Worm (Caenorhabditis elegans) whole organism, young adult: ENCODE results near the gene emb-4.

Experiments used
- B0035.1 ChIP-seq: sonication (generic microtip); optimal IDR thresholded peaks from 2 replicates; lab custom pipeline; 2016; ENCODE audit warnings: missing genetic modification characterization, mild to moderate bottlenecking, missing compliant biosample characterization, missing genotype, missing genetic modification reagents
- B0261.1 ChIP-seq: sonication (generic microtip); optimal IDR thresholded peaks from 2 replicates; lab custom pipeline; 2016; ENCODE audit warnings: mild to moderate bottlenecking, missing genetic modification characterization, moderate library complexity, missing compliant biosample characterization
- B0336.3 ChIP-seq: fragments of 200-800 bp; sonication (Bioruptor generic); IDR thresholded peaks from 2 replicates; pipeline ENCODE4 v1.3.6; 2022; ENCODE audit warnings: missing genetic modification characterization, missing compliant biosample characterization
- F22D6.2 ChIP-seq: sonication (generic microtip); optimal IDR thresholded peaks from 2 replicates; lab custom pipeline; 2016; ENCODE audit warnings: mild to moderate bottlenecking, missing genetic modification characterization, missing compliant biosample characterization
- F23B12.7 ChIP-seq: sonication (generic microtip); optimal IDR thresholded peaks from 2 replicates; lab custom pipeline; 2017; ENCODE audit warnings: missing genetic modification characterization, mild to moderate bottlenecking, missing compliant biosample characterization, antibody characterized with exemption, moderate library complexity; ENCODE audit not compliant: insufficient read depth
- F49E8.2 ChIP-seq: sonication (generic microtip); optimal IDR thresholded peaks from 3 replicates; lab custom pipeline; 2017; ENCODE audit warnings: missing genetic modification characterization, mild to moderate bottlenecking, missing compliant biosample characterization, antibody characterized with exemption, moderate library complexity; ENCODE audit not compliant: insufficient read depth
- K11D2.4 ChIP-seq: fragments of 200-800 bp; sonication (Bioruptor generic); IDR thresholded peaks from 2 replicates; pipeline ENCODE4 v1.3.6; 2022; ENCODE audit warnings: missing genetic modification reagents, missing genetic modification characterization, missing compliant biosample characterization
- T26A5.8 ChIP-seq: sonication (generic microtip); optimal IDR thresholded peaks from 2 replicates; lab custom pipeline; 2016; ENCODE audit warnings: missing genetic modification characterization, missing compliant biosample characterization
- Y53G8AR.9 ChIP-seq: fragments of 200-800 bp; sonication (Bioruptor generic); conservative IDR thresholded peaks from 2 replicates; pipeline ENCODE4 v1.3.6; 2022; ENCODE audit warnings: missing genetic modification reagents, missing genetic modification characterization, missing compliant biosample characterization
- ama-1 ChIP-seq, 3 experiments: fragments of 150-350 bp in 1 of 3; sonication (generic microtip) in 2 of 3; optimal IDR thresholded peaks; 2 replicates each; lab custom pipeline; 2014 to 2018; ENCODE audit warnings: missing biosample characterization in 2 of 3, missing genetic modification characterization in 2 of 3, missing genetic modification reagents in 2 of 3
- attf-5 ChIP-seq: fragments of 200-800 bp; sonication (Bioruptor generic); optimal IDR thresholded peaks from 2 replicates; lab custom pipeline; 2018; ENCODE audit warnings: mild to moderate bottlenecking, missing genetic modification characterization, missing compliant biosample characterization
- attf-6 ChIP-seq: fragments of 200-800 bp; sonication (Bioruptor generic); IDR thresholded peaks from 2 replicates; pipeline ENCODE4 v1.3.6; 2022; ENCODE audit warnings: missing genetic modification reagents, missing genetic modification characterization, missing compliant biosample characterization
- cebp-1 ChIP-seq, 2 experiments: fragments of 200-800 bp in 1 of 2; sonication (Bioruptor generic) in 1 of 2; sonication (generic microtip) in 1 of 2; IDR thresholded peaks in 1 of 2; optimal IDR thresholded peaks in 1 of 2; 2 replicates each; pipeline versions ENCODE4 v1.3.6 to Lab custom; 2017 to 2022; ENCODE audit warnings: missing compliant biosample characterization in 2 of 2, missing genetic modification characterization in 2 of 2, mild to moderate bottlenecking in 1 of 2, missing genetic modification reagents in 1 of 2, moderate library complexity in 1 of 2
- cebp-2 ChIP-seq: fragments of 200-800 bp; sonication (Bioruptor generic); IDR thresholded peaks from 2 replicates; pipeline ENCODE4 v1.3.6; 2022; ENCODE audit warnings: missing genetic modification characterization, missing compliant biosample characterization
- ceh-100 ChIP-seq: fragments of 200-800 bp; sonication (Bioruptor generic); IDR thresholded peaks from 2 replicates; pipeline ENCODE4 v1.3.6; 2022; ENCODE audit warnings: missing genetic modification reagents, missing genetic modification characterization, missing compliant biosample characterization
- ceh-27 ChIP-seq: fragments of 200-800 bp; sonication (Bioruptor generic); optimal IDR thresholded peaks from 2 replicates; lab custom pipeline; 2018; ENCODE audit warnings: mild to moderate bottlenecking, missing genetic modification characterization, moderate library complexity, missing compliant biosample characterization
- ceh-40 ChIP-seq: fragments of 200-800 bp; sonication (Bioruptor generic); IDR thresholded peaks from 2 replicates; pipeline ENCODE4 v1.3.6; 2022; ENCODE audit warnings: missing genetic modification characterization, missing compliant biosample characterization
- ceh-79 ChIP-seq: sonication (generic microtip); optimal IDR thresholded peaks from 2 replicates; lab custom pipeline; 2017; ENCODE audit warnings: mild to moderate bottlenecking, missing genetic modification characterization, missing compliant biosample characterization
- die-1 ChIP-seq: sonication (generic microtip); optimal IDR thresholded peaks from 2 replicates; lab custom pipeline; 2016; ENCODE audit warnings: missing genotype, mild to moderate bottlenecking, missing genetic modification characterization, missing compliant biosample characterization
- efl-1 ChIP-seq: fragments of 150-350 bp; optimal IDR thresholded peaks from 2 replicates; lab custom pipeline; 2014; ENCODE audit warnings: missing biosample characterization, missing genetic modification reagents, missing genetic modification characterization
- egl-44 ChIP-seq: fragments of 200-800 bp; sonication (Bioruptor generic); IDR thresholded peaks from 2 replicates; pipeline ENCODE4 v1.3.6; 2022; ENCODE audit warnings: missing genetic modification reagents, missing genetic modification characterization, missing compliant biosample characterization
- egrh-3 ChIP-seq: fragments of 200-800 bp; sonication (Bioruptor generic); IDR thresholded peaks from 2 replicates; pipeline ENCODE4 v1.3.6; 2022; ENCODE audit warnings: missing genetic modification reagents, missing genetic modification characterization, missing compliant biosample characterization
- gei-17 ChIP-seq: fragments of 200-800 bp; sonication (Bioruptor generic); optimal IDR thresholded peaks from 2 replicates; lab custom pipeline; 2018; ENCODE audit warnings: mild to moderate bottlenecking, missing genetic modification characterization, missing compliant biosample characterization
- hrde-1 ChIP-seq: sonication (generic microtip); optimal IDR thresholded peaks from 2 replicates; lab custom pipeline; 2016; ENCODE audit warnings: missing genetic modification characterization, mild to moderate bottlenecking, missing compliant biosample characterization, moderate library complexity, missing genotype, missing genetic modification reagents, borderline replicate concordance
- hsf-1 ChIP-seq: fragments of 200-800 bp; sonication (Bioruptor generic); IDR thresholded peaks from 2 replicates; pipeline ENCODE4 v1.3.6; 2022; ENCODE audit warnings: missing genetic modification reagents, missing genetic modification characterization, missing compliant biosample characterization
- lin-26 ChIP-seq: fragments of 200-800 bp; sonication (Bioruptor generic); IDR thresholded peaks from 2 replicates; pipeline ENCODE4 v1.3.6; 2022; ENCODE audit warnings: missing genetic modification reagents, missing genetic modification characterization, missing compliant biosample characterization
- lsl-1 ChIP-seq: fragments of 200-800 bp; sonication (Bioruptor generic); optimal IDR thresholded peaks from 2 replicates; lab custom pipeline; 2018; ENCODE audit warnings: mild to moderate bottlenecking, missing genetic modification characterization, moderate library complexity, missing compliant biosample characterization
- mel-28 ChIP-seq: sonication (generic microtip); optimal IDR thresholded peaks from 2 replicates; lab custom pipeline; 2016; ENCODE audit warnings: borderline replicate concordance, mild to moderate bottlenecking, missing genetic modification characterization, missing compliant biosample characterization
- mxl-1 ChIP-seq: sonication (generic microtip); optimal IDR thresholded peaks from 2 replicates; lab custom pipeline; 2016; ENCODE audit warnings: missing genetic modification characterization, missing compliant biosample characterization
- nhr-27 ChIP-seq: fragments of 200-800 bp; sonication (Bioruptor generic); optimal IDR thresholded peaks from 2 replicates; lab custom pipeline; 2018; ENCODE audit warnings: mild to moderate bottlenecking, missing genetic modification characterization, moderate library complexity, missing compliant biosample characterization
- pbrm-1 ChIP-seq: fragments of 200-800 bp; sonication (Bioruptor generic); IDR thresholded peaks from 2 replicates; pipeline ENCODE4 v1.3.6; 2022; ENCODE audit warnings: missing genetic modification reagents, missing genetic modification characterization, missing compliant biosample characterization
- rec-8 ChIP-seq, 2 experiments: sonication (generic microtip); optimal IDR thresholded peaks; 2 replicates each; lab custom pipeline; 2016; ENCODE audit warnings: mild to moderate bottlenecking in 2 of 2, missing genetic modification characterization in 2 of 2, missing genetic modification reagents in 2 of 2, missing genotype in 2 of 2, missing biosample characterization in 1 of 2, missing compliant biosample characterization in 1 of 2, moderate library complexity in 1 of 2
- rpc-1 ChIP-seq, 2 experiments: fragments of 150-350 bp in 1 of 2; sonication (generic microtip) in 1 of 2; optimal IDR thresholded peaks; 2 replicates each; lab custom pipeline; 2014 to 2018; ENCODE audit warnings: missing biosample characterization in 1 of 2, missing genetic modification characterization in 1 of 2, missing genetic modification reagents in 1 of 2, missing genotype in 1 of 2
- snpc-3.4 ChIP-seq: sonication (generic microtip); optimal IDR thresholded peaks from 2 replicates; lab custom pipeline; 2017; ENCODE audit warnings: missing genetic modification characterization, mild to moderate bottlenecking, missing compliant biosample characterization, antibody characterized with exemption, moderate library complexity, missing genotype, missing genetic modification reagents
- snpc-4 ChIP-seq, 5 experiments: fragments of 150-350 bp in 1 of 5; sonication (generic microtip) in 4 of 5; optimal IDR thresholded peaks; 2 replicates each; lab custom pipeline; 2014 to 2018; ENCODE audit warnings: missing genetic modification characterization in 5 of 5, missing biosample characterization in 3 of 5, antibody characterized with exemption in 2 of 5, mild to moderate bottlenecking in 2 of 5, missing compliant biosample characterization in 2 of 5, missing genotype in 2 of 5, moderate library complexity in 2 of 5, missing genetic modification reagents in 1 of 5
- tbp1 ChIP-seq: fragments of 200-800 bp; sonication (Bioruptor generic); optimal IDR thresholded peaks from 2 replicates; lab custom pipeline; 2018; ENCODE audit warnings: mild to moderate bottlenecking, missing genetic modification characterization, missing compliant biosample characterization
- tbx-9 ChIP-seq: sonication (generic microtip); optimal IDR thresholded peaks from 2 replicates; lab custom pipeline; 2016; ENCODE audit warnings: borderline replicate concordance, missing genetic modification characterization, inconsistent platforms, missing compliant biosample characterization
- unc-130 ChIP-seq: sonication (generic microtip); optimal IDR thresholded peaks from 2 replicates; lab custom pipeline; 2016; ENCODE audit warnings: missing genetic modification reagents, missing genetic modification characterization, missing compliant biosample characterization
- zim-3 ChIP-seq: sonication (generic microtip); optimal IDR thresholded peaks from 2 replicates; lab custom pipeline; 2017; ENCODE audit warnings: mild to moderate bottlenecking, missing genetic modification characterization, moderate library complexity, missing compliant biosample characterization
- ztf-22 ChIP-seq: fragments of 200-800 bp; sonication (Bioruptor generic); optimal IDR thresholded peaks from 2 replicates; lab custom pipeline; 2018; ENCODE audit warnings: mild to moderate bottlenecking, missing genetic modification characterization, moderate library complexity, missing compliant biosample characterization
- ztf-25 ChIP-seq: fragments of 200-800 bp; sonication (Bioruptor generic); IDR thresholded peaks from 2 replicates; pipeline ENCODE4 v1.3.6; 2022; ENCODE audit warnings: missing genetic modification reagents, missing genetic modification characterization, missing compliant biosample characterization

emb-4 gene

DNA sequence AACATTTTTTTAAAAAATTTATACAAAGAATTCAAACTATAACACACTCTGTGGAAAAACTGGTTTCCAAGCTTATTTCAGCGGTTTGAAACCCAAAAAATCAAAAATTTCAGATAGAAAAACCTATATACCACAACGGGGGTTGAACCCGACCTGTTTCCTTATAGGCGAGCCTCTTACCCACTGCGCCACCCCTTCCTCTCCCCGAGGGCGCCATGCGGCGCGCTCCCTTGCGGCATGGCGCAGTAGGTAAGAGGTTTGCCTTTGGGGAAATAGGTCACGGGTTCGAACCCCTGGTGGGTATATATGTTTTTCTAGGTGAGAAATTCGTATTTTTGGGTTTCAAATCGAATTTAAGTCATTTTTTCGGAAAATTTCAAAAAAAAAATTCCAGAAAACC is 18.3 kb upstream of the emb-4 start:
- no peak for TF ChIP-seq zim-3 (tag; lab: Kevin White, UChicago)
- TF ChIP-seq tbx-9: no peak
- TF ChIP-seq ama-1 (optimal IDR thresholded peaks at IDR 0.05; lab: Kevin White, UChicago): no peak
- no peak for TF ChIP-seq ama-1 (GFP tag; optimal IDR thresholded peaks at IDR 0.05; lab: Kevin White, UChicago)
- no peak for TF ChIP-seq egl-44 (GFP tag; lab: Robert Waterston, UW)
- TF ChIP-seq B0035.1 (tag; lab: Kevin White, UChicago): no peak
- no peak for TF ChIP-seq snpc-3.4 (tag; lab: Kevin White, UChicago)
- no peak for TF ChIP-seq attf-5 (GFP tag; lab: Kevin White, UChicago)
- TF ChIP-seq snpc-4 (GFP tag; optimal IDR thresholded peaks at IDR 0.05; lab: Kevin White, UChicago): no peak
- no peak for TF ChIP-seq snpc-4 (tag; optimal IDR thresholded peaks at IDR 0.05; lab: Kevin White, UChicago)
- TF ChIP-seq F49E8.2 (tag; lab: Kevin White, UChicago): no peak
- TF ChIP-seq unc-130 (GFP tag; lab: Kevin White, UChicago): no peak
- TF ChIP-seq mel-28: no peak
- no peak for TF ChIP-seq die-1 (tag; lab: Kevin White, UChicago)
- no peak for TF ChIP-seq ceh-79 (tag; lab: Kevin White, UChicago)
- TF ChIP-seq hrde-1 (tag; lab: Kevin White, UChicago): no peak
- no peak for TF ChIP-seq lsl-1 (GFP tag; lab: Kevin White, UChicago)
- no peak for TF ChIP-seq ceh-27
- TF ChIP-seq B0336.3: no peak
- TF ChIP-seq B0261.1 (tag; lab: Kevin White, UChicago): no peak
- TF ChIP-seq tbp1 (GFP tag; lab: Kevin White, UChicago): no peak
- no peak for TF ChIP-seq cebp-2 (GFP tag; lab: Robert Waterston, UW)

DNA sequence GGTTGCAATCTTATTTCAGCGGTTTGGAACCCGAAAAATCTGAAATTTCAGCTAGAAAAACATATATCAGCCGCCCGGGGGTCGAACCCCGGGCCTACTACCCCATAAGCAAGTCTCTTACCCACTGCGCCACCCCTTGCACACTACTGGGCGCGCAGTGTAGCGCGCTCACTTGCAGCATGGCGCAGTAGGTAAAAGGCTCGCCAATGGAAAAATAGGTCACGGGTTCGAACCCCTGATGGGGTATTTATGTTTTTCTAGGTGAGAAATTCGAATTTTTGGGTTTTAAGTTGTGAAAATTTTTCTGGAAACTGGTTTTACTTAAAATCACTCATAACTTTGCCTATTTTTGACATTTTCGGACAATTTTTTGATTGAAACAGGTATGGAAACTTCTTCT is 17.8 kb upstream of the emb-4 start:
- TF ChIP-seq nhr-27 (no peak), rpc-1 (optimal IDR thresholded peaks at IDR 0.05; lab: Kevin White, UChicago) (peak; percentile 20), rpc-1 (tag; optimal IDR thresholded peaks at IDR 0.05; lab: Kevin White, UChicago) (peak; percentile 54), efl-1 (GFP tag; lab: Kevin White, UChicago) (no peak), tbp1 (GFP tag; lab: Kevin White, UChicago) (peak; percentile 73), B0261.1 (tag; lab: Kevin White, UChicago) (peak; percentile 22), egrh-3 (GFP tag; lab: Robert Waterston, UW) (peak; percentile 22; the same call in 1 of the 2 replicates)

DNA sequence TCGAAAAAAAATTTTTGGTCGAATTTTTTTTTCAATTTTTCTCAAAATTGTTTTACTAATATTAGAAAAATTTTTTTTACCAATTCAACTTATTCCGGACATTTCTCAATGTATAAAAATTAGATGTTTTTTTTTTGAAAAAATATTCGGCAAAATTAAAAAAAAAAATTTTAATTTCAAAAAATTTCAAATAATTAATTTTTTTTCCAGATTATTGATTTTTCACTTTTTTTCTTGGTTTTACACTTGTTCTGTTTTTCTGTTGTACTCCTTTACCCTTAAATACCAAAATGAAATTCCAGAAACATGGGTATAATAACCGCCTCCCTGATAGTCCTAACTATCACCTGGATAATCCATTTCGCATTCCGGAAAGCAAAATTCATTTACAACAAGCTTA is 17.0 kb upstream of the emb-4 start, which contains the start of gene cyp-42A1:
TSS of gene cyp-42A1 (plus strand) at position 301 of the 400 bp plus-strand sequence.
- no peak for TF ChIP-seq ceh-79 (tag; lab: Kevin White, UChicago)
- no peak for TF ChIP-seq efl-1 (GFP tag; lab: Kevin White, UChicago)
- TF ChIP-seq zim-3 (tag; lab: Kevin White, UChicago): no peak
- TF ChIP-seq attf-6 (GFP tag; lab: Robert Waterston, UW): no peak
- no peak for TF ChIP-seq ceh-27
- TF ChIP-seq ceh-100 (GFP tag; lab: Robert Waterston, UW): no peak
- no peak for TF ChIP-seq gei-17 (GFP tag; lab: Kevin White, UChicago)
- no peak for TF ChIP-seq unc-130 (GFP tag; lab: Kevin White, UChicago)

DNA sequence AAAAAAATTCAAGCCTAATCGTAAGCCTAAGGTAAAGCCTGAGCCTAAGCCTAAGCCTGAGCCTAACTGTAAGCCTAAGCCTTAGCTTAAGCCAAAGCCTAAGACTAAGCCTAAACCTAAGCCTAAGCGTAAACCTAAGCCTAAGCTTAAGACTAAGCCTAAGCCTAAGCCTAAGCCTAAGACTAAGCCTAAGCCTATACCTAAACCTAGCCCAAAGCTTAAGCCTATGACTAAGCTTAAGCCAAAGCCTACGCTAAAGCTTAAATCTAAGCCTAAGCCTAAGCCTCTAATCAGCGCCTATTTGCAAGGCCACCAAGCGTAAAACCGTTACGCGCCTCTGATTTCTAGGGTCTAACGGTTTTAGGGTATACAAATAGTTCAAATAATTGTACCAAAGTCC is 14.9 kb upstream of the emb-4 start:
- TF ChIP-seq ceh-40: no peak
- no peak for TF ChIP-seq cebp-1 (GFP tag; IDR thresholded peaks at IDR 0.05; lab: Robert Waterston, UW)
- TF ChIP-seq cebp-1 (tag; optimal IDR thresholded peaks at IDR 0.05; lab: Kevin White, UChicago): no peak
- no peak for TF ChIP-seq ama-1 (optimal IDR thresholded peaks at IDR 0.05; lab: Kevin White, UChicago)
- no peak for TF ChIP-seq ama-1 (GFP tag; optimal IDR thresholded peaks at IDR 0.05; lab: Kevin White, UChicago)
- no peak for TF ChIP-seq F22D6.2 (tag; lab: Kevin White, UChicago)
- TF ChIP-seq ztf-22: no peak
- no peak for TF ChIP-seq ztf-25 (GFP tag; lab: Robert Waterston, UW)
- TF ChIP-seq K11D2.4 (GFP tag; lab: Robert Waterston, UW): no peak
- no peak for TF ChIP-seq T26A5.8 (tag; lab: Kevin White, UChicago)
- TF ChIP-seq pbrm-1: no peak
- no peak for TF ChIP-seq rec-8 (tag; optimal IDR thresholded peaks at IDR 0.05; lab: Kevin White, UChicago)
- no peak for TF ChIP-seq mxl-1
- no peak for TF ChIP-seq hsf-1 (GFP tag; lab: Robert Waterston, UW)
- no peak for TF ChIP-seq lin-26 (GFP tag; lab: Robert Waterston, UW)
- no peak for TF ChIP-seq F23B12.7
- no peak for TF ChIP-seq Y53G8AR.9
